Fruit fly (Drosophila melanogaster): ENCODE measurements around the gene CG11069.

- TF ChIP-seq Hr78 (GFP tag; optimal IDR thresholded peaks at IDR 0.05) (no peak), OdsH (GFP tag; optimal IDR thresholded peaks at IDR 0.05) (no peak), Vsx2 (GFP tag; optimal IDR thresholded peaks at IDR 0.05; ENCODE audit: partially characterized antibody) (peak; percentile 92), pan (optimal IDR thresholded peaks at IDR 0.05) (no peak), foxo (GFP tag; optimal IDR thresholded peaks at IDR 0.05) (no peak), Sp1 (GFP tag; optimal IDR thresholded peaks at IDR 0.05) (no peak), dl (GFP tag; optimal IDR thresholded peaks at IDR 0.05; ENCODE audit: insufficient read depth in 1 of 2, partially characterized antibody in 2 of 2) (no peak), HLH106 (tag; optimal IDR thresholded peaks at IDR 0.05) (no peak), sv (GFP tag; optimal IDR thresholded peaks at IDR 0.05) (no peak), psq (GFP tag; optimal IDR thresholded peaks at IDR 0.05) (no peak)
These were observed 32.3 kb downstream of the CG11069 start for dm6 chr3R:24926752-24927320.
